Worm (Caenorhabditis elegans): Measurements from ENCODE around the gene pals-32.

ce11 chrV:2872947-2873346 is 23.5 kb upstream of the pals-32 start:
- no peak for TF ChIP-seq him-1 (tag; optimal IDR thresholded peaks at IDR 0.05)
- no peak for TF ChIP-seq dao-5 (tag; optimal IDR thresholded peaks at IDR 0.05)
- no peak for TF ChIP-seq W03F9.2 (tag; optimal IDR thresholded peaks at IDR 0.05)
